Worm (Caenorhabditis elegans) whole organism, mixed stage, embryonic: ENCODE measurements around the gene F41E7.9.

Source experiments
- elt-3 ChIP-seq: fragments of 150-350 bp; optimal IDR thresholded peaks from 2 replicates; lab custom pipeline; 2014; ENCODE audit warnings: missing biosample characterization, missing genetic modification characterization
- pha-4 ChIP-seq: fragments of 150-350 bp; optimal IDR thresholded peaks from 2 replicates; lab custom pipeline; 2018; ENCODE audit warnings: missing biosample characterization, missing genetic modification reagents, missing genetic modification characterization
- unc-62 ChIP-seq: fragments of 150-350 bp; optimal IDR thresholded peaks from 2 replicates; lab custom pipeline; 2014; ENCODE audit warnings: missing biosample characterization, missing genetic modification reagents, missing genetic modification characterization

- TF ChIP-seq unc-62 (GFP tag; lab: Kevin White, UChicago): no peak
- TF ChIP-seq pha-4: no peak
- no peak for TF ChIP-seq elt-3 (tag; lab: Kevin White, UChicago)
These were observed 9.5 kb downstream of the F41E7.9 start, which contains the start of gene cnc-8 for ce11 chrX:10306289-10306688.
